Fruit fly (Drosophila melanogaster) whole organism, embryonic: ENCODE measurements around the gene eIF4H2.

Source experiments
- BEAF-32 ChIP-seq: fragments of 200-800 bp; sonication (Bioruptor generic); optimal IDR thresholded peaks from 3 replicates; lab custom pipeline; 2017; ENCODE audit warnings: missing biosample characterization, missing genetic modification characterization, mild to moderate bottlenecking, moderate library complexity, missing genetic modification reagents
- CG1024 ChIP-seq: fragments of 200-800 bp; sonication (Bioruptor generic); IDR thresholded peaks from 2 replicates; pipeline ENCODE4 v1.3.6; 2022; ENCODE audit warnings: missing biosample characterization, missing genetic modification characterization
- CG10959 ChIP-seq: fragments of 200-800 bp; sonication (Bioruptor generic); IDR thresholded peaks from 2 replicates; pipeline ENCODE4 v1.3.6; 2022; ENCODE audit warnings: missing biosample characterization, missing genetic modification characterization
- CG10979 ChIP-seq: fragments of 200-800 bp; sonication (Bioruptor generic); optimal IDR thresholded peaks from 2 replicates; lab custom pipeline; 2018; ENCODE audit warnings: missing biosample characterization, mild to moderate bottlenecking, missing genetic modification characterization, moderate library complexity
- CG11504 ChIP-seq: fragments of 200-800 bp; sonication (Bioruptor generic); optimal IDR thresholded peaks from 3 replicates; lab custom pipeline; 2019; ENCODE audit warnings: missing biosample characterization, mild to moderate bottlenecking, missing genetic modification characterization, moderate library complexity
- CG1603 ChIP-seq: fragments of 200-800 bp; sonication (Bioruptor generic); optimal IDR thresholded peaks from 2 replicates; lab custom pipeline; 2019; ENCODE audit warnings: missing biosample characterization, mild to moderate bottlenecking, missing genetic modification characterization, moderate library complexity
- CG17328 ChIP-seq: fragments of 200-800 bp; sonication (Bioruptor generic); IDR thresholded peaks from 2 replicates; pipeline ENCODE4 v1.3.6; 2022; ENCODE audit warnings: missing biosample characterization, missing genetic modification characterization
- CG17829 ChIP-seq: fragments of 200-800 bp; optimal IDR thresholded peaks from 2 replicates; lab custom pipeline; 2019; ENCODE audit warnings: missing biosample characterization, mild to moderate bottlenecking, missing genetic modification characterization, moderate library complexity
- CG17912 ChIP-seq: fragments of 200-800 bp; sonication (Bioruptor generic); optimal IDR thresholded peaks from 2 replicates; lab custom pipeline; 2018; ENCODE audit warnings: missing biosample characterization, mild to moderate bottlenecking, missing genetic modification characterization
- CG18262 ChIP-seq: fragments of 200-800 bp; optimal IDR thresholded peaks from 3 replicates; lab custom pipeline; 2019; ENCODE audit warnings: missing biosample characterization, mild to moderate bottlenecking, missing genetic modification characterization, moderate library complexity
- CG2712 ChIP-seq: fragments of 200-800 bp; optimal IDR thresholded peaks from 3 replicates; lab custom pipeline; 2019; ENCODE audit warnings: missing biosample characterization, mild to moderate bottlenecking, missing genetic modification characterization, moderate library complexity
- CG31441 ChIP-seq: fragments of 200-800 bp; sonication (Bioruptor generic); IDR thresholded peaks from 2 replicates; pipeline ENCODE4 v1.3.6; 2022; ENCODE audit warnings: missing biosample characterization, missing genetic modification characterization
- CG4328 ChIP-seq: fragments of 200-800 bp; sonication (Bioruptor generic); optimal IDR thresholded peaks from 3 replicates; lab custom pipeline; 2017; ENCODE audit warnings: missing biosample characterization, missing genetic modification reagents, missing genetic modification characterization
- CG4360 ChIP-seq: fragments of 200-800 bp; sonication (Bioruptor generic); IDR thresholded peaks from 2 replicates; pipeline ENCODE4 v1.3.6; 2022; ENCODE audit warnings: missing biosample characterization, missing genetic modification characterization
- CG4404 ChIP-seq: fragments of 200-800 bp; sonication (Bioruptor generic); IDR thresholded peaks from 2 replicates; pipeline ENCODE4 v1.3.6; 2022; ENCODE audit warnings: missing biosample characterization, missing genetic modification characterization
- CG4424 ChIP-seq: fragments of 200-800 bp; sonication (Bioruptor generic); optimal IDR thresholded peaks from 3 replicates; lab custom pipeline; 2016; ENCODE audit warnings: missing biosample characterization, missing genetic modification characterization
- CG6689 ChIP-seq: fragments of 200-800 bp; sonication (Bioruptor generic); IDR thresholded peaks from 2 replicates; pipeline ENCODE4 v1.3.6; 2022; ENCODE audit warnings: missing biosample characterization, missing genetic modification characterization
- CG6813 ChIP-seq: fragments of 200-800 bp; sonication (Bioruptor generic); optimal IDR thresholded peaks from 2 replicates; lab custom pipeline; 2017; ENCODE audit warnings: missing biosample characterization, missing genetic modification characterization, mild to moderate bottlenecking, moderate library complexity, missing genetic modification reagents
- CG8765 ChIP-seq: fragments of 200-800 bp; sonication (Bioruptor generic); IDR thresholded peaks from 2 replicates; pipeline ENCODE4 v1.3.6; 2022; ENCODE audit warnings: missing biosample characterization, missing genetic modification characterization
- CG9727 ChIP-seq: fragments of 200-800 bp; sonication (Bioruptor generic); optimal IDR thresholded peaks from 3 replicates; lab custom pipeline; 2017; ENCODE audit warnings: missing biosample characterization, mild to moderate bottlenecking, missing genetic modification characterization
- Drgx ChIP-seq: fragments of 200-800 bp; sonication (Bioruptor generic); IDR thresholded peaks from 2 replicates; pipeline ENCODE4 v1.3.6; 2022; ENCODE audit warnings: missing biosample characterization, missing genetic modification characterization
- Ets65A ChIP-seq: fragments of 200-800 bp; sonication (Bioruptor generic); peaks from one replicate; lab custom pipeline; 2016; ENCODE audit warnings: missing biosample characterization, missing genetic modification characterization
- Fer3 ChIP-seq: fragments of 200-800 bp; sonication (Bioruptor generic); optimal IDR thresholded peaks from 2 replicates; lab custom pipeline; 2018; ENCODE audit warnings: missing biosample characterization, mild to moderate bottlenecking, missing genetic modification characterization, moderate library complexity
- Gsc ChIP-seq: fragments of 200-800 bp; sonication (Bioruptor generic); IDR thresholded peaks from 2 replicates; pipeline ENCODE4 v1.3.6; 2022; ENCODE audit warnings: missing biosample characterization, missing genetic modification characterization
- Kr ChIP-seq: fragments of 200-800 bp; sonication (Bioruptor generic); optimal IDR thresholded peaks from 2 replicates; lab custom pipeline; 2017; ENCODE audit warnings: missing biosample characterization, mild to moderate bottlenecking, missing genetic modification characterization
- Mrtf ChIP-seq: fragments of 200-800 bp; sonication (Bioruptor generic); IDR thresholded peaks from 3 replicates; pipeline ENCODE4 v1.3.6; 2022; ENCODE audit warnings: missing biosample characterization, missing genetic modification characterization
- Pdp1 ChIP-seq, 2 experiments: fragments of 200-800 bp; sonication (Bioruptor generic); optimal IDR thresholded peaks; 3 replicates each; lab custom pipeline; 2016; ENCODE audit warnings: missing biosample characterization in 2 of 2, missing genetic modification characterization in 2 of 2, mild to moderate bottlenecking in 1 of 2, moderate library complexity in 1 of 2
- Ptx1 ChIP-seq: fragments of 200-800 bp; sonication (Bioruptor generic); IDR thresholded peaks from 2 replicates; pipeline ENCODE4 v1.3.6; 2022; ENCODE audit warnings: missing biosample characterization, missing genetic modification characterization
- Xrp1 ChIP-seq: fragments of 200-800 bp; sonication (Bioruptor generic); IDR thresholded peaks from 2 replicates; pipeline ENCODE4 v1.3.6; 2022; ENCODE audit warnings: missing biosample characterization, missing genetic modification characterization
- aop ChIP-seq: fragments of 200-800 bp; sonication (Bioruptor generic); IDR thresholded peaks from 2 replicates; pipeline ENCODE4 v1.3.6; 2022; ENCODE audit warnings: missing biosample characterization, missing genetic modification characterization
- ara ChIP-seq: fragments of 200-800 bp; sonication (Bioruptor generic); IDR thresholded peaks from 2 replicates; pipeline ENCODE4 v1.3.6; 2022; ENCODE audit warnings: missing biosample characterization, missing genetic modification characterization
- bigmax ChIP-seq: fragments of 200-800 bp; sonication (Bioruptor generic); optimal IDR thresholded peaks from 2 replicates; lab custom pipeline; 2018; ENCODE audit warnings: missing biosample characterization, mild to moderate bottlenecking, missing genetic modification characterization
- bsh ChIP-seq, 2 experiments: fragments of 200-800 bp; sonication (Bioruptor generic); optimal IDR thresholded peaks; 2 replicates each; lab custom pipeline; 2017 to 2018; ENCODE audit warnings: mild to moderate bottlenecking in 2 of 2, missing biosample characterization in 2 of 2, missing genetic modification characterization in 2 of 2, moderate library complexity in 1 of 2
- chinmo ChIP-seq: fragments of 200-800 bp; sonication (Bioruptor generic); IDR thresholded peaks from 4 replicates; pipeline ENCODE4 v1.3.6; 2022; ENCODE audit warnings: missing biosample characterization, missing genetic modification characterization; ENCODE audit not compliant: partially characterized antibody
- dmrt11E ChIP-seq: fragments of 200-800 bp; sonication (Bioruptor generic); optimal IDR thresholded peaks from 3 replicates; lab custom pipeline; 2018; ENCODE audit warnings: missing biosample characterization, mild to moderate bottlenecking, missing genetic modification characterization, moderate library complexity
- ftz-f1 ChIP-seq: fragments of 200-800 bp; sonication (Bioruptor generic); optimal IDR thresholded peaks from 2 replicates; lab custom pipeline; 2016; ENCODE audit warnings: missing biosample characterization, missing genetic modification characterization
- hbn ChIP-seq: fragments of 200-800 bp; sonication (Bioruptor generic); IDR thresholded peaks from 2 replicates; pipeline ENCODE4 v1.3.6; 2022; ENCODE audit warnings: missing biosample characterization, missing genetic modification characterization; ENCODE audit not compliant: partially characterized antibody
- prd ChIP-seq, 3 experiments: fragments of >200 bp in 2 of 3; fragments of 200-800 bp in 1 of 3; sonication (Bioruptor generic) in 1 of 3; optimal IDR thresholded peaks in 2 of 3; IDR thresholded peaks in 1 of 3; 2 replicates in 2 of 3; 3 replicates in 1 of 3; pipeline versions ENCODE4 v1.3.6 to Lab custom; 2017 to 2022; ENCODE audit warnings: missing biosample characterization in 1 of 3, missing genetic modification characterization in 1 of 3
- row ChIP-seq: fragments of 200-800 bp; sonication (Bioruptor generic); IDR thresholded peaks from 3 replicates; pipeline ENCODE4 v1.3.6; 2022; ENCODE audit warnings: missing biosample characterization, missing genetic modification characterization
- sens ChIP-seq: fragments of 200-800 bp; sonication (Bioruptor generic); peaks from one replicate; lab custom pipeline; 2016; ENCODE audit warnings: missing biosample characterization, missing genetic modification characterization
- zfh1 ChIP-seq: fragments of 200-800 bp; sonication (Bioruptor generic); IDR thresholded peaks from 3 replicates; pipeline ENCODE4 v1.3.6; 2022; ENCODE audit warnings: missing biosample characterization, missing genetic modification characterization

Gene eIF4H2

DNA sequence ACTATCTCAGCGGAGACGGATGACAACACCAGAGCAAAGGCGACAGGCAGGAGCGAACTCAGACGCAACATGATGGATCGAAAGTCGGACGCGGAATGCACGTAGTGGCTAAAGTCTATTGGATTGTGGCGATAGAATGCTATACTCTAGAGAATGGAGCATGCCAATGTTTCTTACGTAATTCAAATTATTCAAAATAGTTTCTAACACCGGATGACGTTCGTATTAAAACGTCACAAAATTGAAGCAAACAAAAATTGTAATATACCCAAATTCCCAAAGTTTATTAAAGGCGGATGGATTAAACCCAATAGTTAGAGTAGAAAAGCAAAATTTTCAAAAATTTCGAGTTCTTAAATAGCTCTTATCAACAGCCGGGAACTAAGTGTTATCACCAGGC lies 20.3 kb downstream of the eIF4H2 start, which contains the start of gene Npc2h:
Gene Npc2h, minus strand, starts transcription at position 101 of the 400 bp plus-strand sequence.
- no peak for TF ChIP-seq chinmo
- no peak for TF ChIP-seq Fer3 (tag; lab: Kevin White, UChicago)
- TF ChIP-seq hbn (GFP tag; lab: Robert Waterston, UW): no peak
- TF ChIP-seq Kr: no peak
- no peak for TF ChIP-seq ftz-f1 (GFP tag; lab: Kevin White, UChicago)
- peak in 1 of 2 experiments; percentile 55 for TF ChIP-seq Pdp1 (GFP tag; optimal IDR thresholded peaks at IDR 0.05; lab: Kevin White, UChicago)

DNA sequence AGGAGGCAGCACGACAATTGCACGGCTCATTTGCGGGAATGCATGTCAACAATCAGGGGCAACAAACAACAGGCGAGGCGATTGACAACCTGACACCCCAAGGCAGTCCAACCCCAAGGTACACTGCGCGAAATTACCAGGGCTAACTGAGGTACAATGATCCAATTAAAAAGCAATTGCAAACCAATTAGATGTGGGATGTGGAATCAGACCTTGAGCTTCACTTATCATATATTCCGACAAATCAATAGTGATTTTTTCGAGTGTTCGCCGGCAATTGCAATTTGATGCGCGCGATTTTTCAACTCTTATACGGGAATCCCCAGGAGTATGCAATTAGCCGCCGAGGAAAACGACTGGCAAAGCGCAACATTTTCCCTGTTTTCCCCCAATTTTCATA lies 21.2 kb downstream of the eIF4H2 start:
- TF ChIP-seq CG17328 (GFP tag; lab: Robert Waterston, UW) (0 out of 2 replicates have a peak, but pooled peaks have one; percentile 25), CG4360 (GFP tag; lab: Robert Waterston, UW) (peak; percentile 23; the same call in 1 of the 2 replicates), bsh (GFP tag; optimal IDR thresholded peaks at IDR 0.05; lab: Kevin White, UChicago) (peak in 1 of 2 experiments; percentile 13), dmrt11E (peak; percentile 36), CG9727 (GFP tag; lab: Kevin White, UChicago) (peak; percentile 10), aop (no peak), CG18262 (tag; lab: Kevin White, UChicago) (peak; percentile 4), CG17912 (GFP tag; lab: Kevin White, UChicago) (no peak), Gsc (GFP tag; lab: Robert Waterston, UW) (0 out of 2 replicates have a peak, but pooled peaks have one; percentile 13), CG31441 (GFP tag; lab: Robert Waterston, UW) (no peak), CG4404 (peak; percentile 49; the same call in 1 of the 2 replicates), Ets65A (GFP tag; lab: Kevin White, UChicago) (peak; percentile 79), CG1603 (tag; lab: Kevin White, UChicago) (peak; percentile 38), Xrp1 (GFP tag; lab: Robert Waterston, UW) (peak; percentile 56; the same call in 1 of the 2 replicates), CG4424 (GFP tag; lab: Kevin White, UChicago) (peak; percentile 5), prd (optimal IDR thresholded peaks at IDR 0.05; lab: Kevin White, UChicago) (no peak), prd (GFP tag; IDR thresholded peaks at IDR 0.05; lab: Robert Waterston, UW) (peak; percentile 58; the same call in 2 of the 3 replicates), CG11504 (no peak), CG4328 (GFP tag; lab: Kevin White, UChicago) (no peak), sens (GFP tag; lab: Kevin White, UChicago) (peak; percentile 66), CG6689 (GFP tag; lab: Robert Waterston, UW) (peak; percentile 46; the same call in 1 of the 2 replicates), CG2712 (peak; percentile 33), Mrtf (GFP tag; lab: Robert Waterston, UW) (0 out of 3 replicates have a peak, but pooled peaks have one; percentile 22), Drgx (GFP tag; lab: Robert Waterston, UW) (0 out of 2 replicates have a peak, but pooled peaks have one; percentile 14), CG1024 (GFP tag; lab: Robert Waterston, UW) (0 out of 2 replicates have a peak, but pooled peaks have one; percentile 13), bigmax (no peak), CG6813 (GFP tag; lab: Kevin White, UChicago) (no peak), CG10959 (peak; percentile 30; the same call in 1 of the 2 replicates), CG8765 (GFP tag; lab: Robert Waterston, UW) (peak; percentile 46; the same call in 1 of the 2 replicates), zfh1 (GFP tag; lab: Robert Waterston, UW) (0 out of 3 replicates have a peak, but pooled peaks have one; percentile 52), CG10979 (tag; lab: Kevin White, UChicago) (peak; percentile 8), row (GFP tag; lab: Robert Waterston, UW) (0 out of 3 replicates have a peak, but pooled peaks have one; percentile 12), BEAF-32 (GFP tag; lab: Kevin White, UChicago) (no peak), CG17829 (tag; lab: Kevin White, UChicago) (peak; percentile 6), Ptx1 (GFP tag; lab: Robert Waterston, UW) (0 out of 2 replicates have a peak, but pooled peaks have one; percentile 20), ara (peak; percentile 64; the same call in 1 of the 2 replicates)
- TF ChIP-seq, all 482 proteins: peak for 27
